Fruit fly (Drosophila melanogaster): Measurements from ENCODE around the gene mRpS21.

The mRpS21 gene

dm6 chr3R:13428341-13429040 lies 46.9 kb upstream of the mRpS21 start (continued):
- TF ChIP-seq CG10543 (GFP tag; optimal IDR thresholded peaks at IDR 0.05) (no peak), trh (GFP tag; optimal IDR thresholded peaks at IDR 0.05) (peak; percentile 21), Poxn (GFP tag; IDR thresholded peaks at IDR 0.05) (no peak), CG31388 (GFP tag; optimal IDR thresholded peaks at IDR 0.05) (no peak), CG10209 (GFP tag; optimal IDR thresholded peaks at IDR 0.05) (peak; percentile 51), yki (optimal IDR thresholded peaks at IDR 0.05) (no peak), Side (GFP tag; optimal IDR thresholded peaks at IDR 0.05) (peak; percentile 46), Meics (GFP tag; optimal IDR thresholded peaks at IDR 0.05) (peak; percentile 56), crp (GFP tag; optimal IDR thresholded peaks at IDR 0.05) (no peak), Nf-YC (tag; optimal IDR thresholded peaks at IDR 0.05) (no peak), Sry-β (GFP tag; optimal IDR thresholded peaks at IDR 0.05) (no peak), MBD-R2 (GFP tag; IDR thresholded peaks at IDR 0.05) (peak; percentile 26; the same call in 1 of the 2 replicates), ro (GFP tag; IDR thresholded peaks at IDR 0.05) (peak; percentile 44; the same call in 1 of the 2 replicates), HLH3B (GFP tag; IDR thresholded peaks at IDR 0.05) (peak; percentile 81), ara (GFP tag; IDR thresholded peaks at IDR 0.05) (peak; percentile 75), da (GFP tag; optimal IDR thresholded peaks at IDR 0.05) (no peak), p53 (GFP tag; optimal IDR thresholded peaks at IDR 0.05) (no peak), mam (GFP tag; optimal IDR thresholded peaks at IDR 0.05) (peak; percentile 42), CG15479 (GFP tag; optimal IDR thresholded peaks at IDR 0.05) (no peak), CG42726 (GFP tag; IDR thresholded peaks at IDR 0.05; ENCODE audit: partially characterized antibody) (no peak), chm (GFP tag; IDR thresholded peaks at IDR 0.05) (no peak), CG1024 (GFP tag; IDR thresholded peaks at IDR 0.05) (peak; percentile 27; the same call in 1 of the 2 replicates), Chrac-16 (GFP tag; optimal IDR thresholded peaks at IDR 0.05) (peak; percentile 65), dm (GFP tag; optimal IDR thresholded peaks at IDR 0.05) (no peak), Dref (GFP tag; IDR thresholded peaks at IDR 0.05) (no peak), sens-2 (GFP tag; IDR thresholded peaks at IDR 0.05) (peak; percentile 47; the same call in 1 of the 2 replicates), Bdp1 (GFP tag; optimal IDR thresholded peaks at IDR 0.05) (peak; percentile 26), trem (tag; optimal IDR thresholded peaks at IDR 0.05) (peak; percentile 70), CG4820 (GFP tag; optimal IDR thresholded peaks at IDR 0.05) (peak; percentile 63), nau (GFP tag; optimal IDR thresholded peaks at IDR 0.05) (peak; percentile 67), Sox102F (GFP tag; optimal IDR thresholded peaks at IDR 0.05) (peak; percentile 80), dimm (GFP tag; IDR thresholded peaks at IDR 0.05) (no peak), CG7271 (tag; optimal IDR thresholded peaks at IDR 0.05) (no peak), CG2889 (GFP tag; IDR thresholded peaks at IDR 0.05) (no peak), jigr1 (GFP tag; IDR thresholded peaks at IDR 0.05) (no peak), CG1233 (GFP tag; optimal IDR thresholded peaks at IDR 0.05) (peak; percentile 61), slou (GFP tag; optimal IDR thresholded peaks at IDR 0.05) (no peak), CG33213 (GFP tag; optimal IDR thresholded peaks at IDR 0.05) (peak; percentile 19), CG10321 (GFP tag; IDR thresholded peaks at IDR 0.05) (no peak), CG17361 (GFP tag; IDR thresholded peaks at IDR 0.05) (peak; percentile 69), gfzf (GFP tag; optimal IDR thresholded peaks at IDR 0.05) (no peak), Hand (GFP tag; optimal IDR thresholded peaks at IDR 0.05) (no peak), CG10274 (GFP tag; optimal IDR thresholded peaks at IDR 0.05) (no peak), unpg (GFP tag; optimal IDR thresholded peaks at IDR 0.05) (peak; percentile 83), CG15011 (GFP tag; optimal IDR thresholded peaks at IDR 0.05) (peak; percentile 1), Awh (GFP tag; IDR thresholded peaks at IDR 0.05) (0 out of 2 replicates have a peak, but pooled peaks have one; percentile 33), CG2712 (tag; optimal IDR thresholded peaks at IDR 0.05) (peak; percentile 79), HHEX (GFP tag; optimal IDR thresholded peaks at IDR 0.05) (peak; percentile 61), TFAM (GFP tag; optimal IDR thresholded peaks at IDR 0.05) (peak; percentile 29), Ada2b (GFP tag; IDR thresholded peaks at IDR 0.05) (peak; percentile 78)
